Fruit fly (Drosophila melanogaster) whole organism, embryonic: ENCODE results near the gene CG33514.
A peak's percentile ranks its signal among the peaks of the same experiment; 100 is the strongest.

ENCODE experiments used
- Antp ChIP-seq: fragments of 200-800 bp; sonication (Bioruptor generic); optimal IDR thresholded peaks from 3 replicates; lab custom pipeline; 2016; ENCODE audit warnings: missing biosample characterization, missing genetic modification characterization
- B-H2 ChIP-seq: fragments of 200-800 bp; sonication (Bioruptor generic); optimal IDR thresholded peaks from 2 replicates; lab custom pipeline; 2018; ENCODE audit warnings: missing biosample characterization, mild to moderate bottlenecking, missing genetic modification characterization
- C15 ChIP-seq: fragments of 200-800 bp; sonication (Bioruptor generic); IDR thresholded peaks from 3 replicates; pipeline ENCODE4 v1.3.6; 2022; ENCODE audit warnings: missing biosample characterization, missing genetic modification characterization
- CG10366 ChIP-seq: fragments of 200-800 bp; sonication (Bioruptor generic); IDR thresholded peaks from 2 replicates; pipeline ENCODE4 v1.3.6; 2022; ENCODE audit warnings: missing biosample characterization, missing genetic modification characterization
- CG10959 ChIP-seq: fragments of 200-800 bp; sonication (Bioruptor generic); IDR thresholded peaks from 2 replicates; pipeline ENCODE4 v1.3.6; 2022; ENCODE audit warnings: missing biosample characterization, missing genetic modification characterization
- CG11085 ChIP-seq: fragments of 200-800 bp; sonication (Bioruptor generic); IDR thresholded peaks from 2 replicates; pipeline ENCODE4 v1.3.6; 2022; ENCODE audit warnings: missing biosample characterization, missing genetic modification characterization
- CG11456 ChIP-seq: fragments of 200-800 bp; sonication (Bioruptor generic); IDR thresholded peaks from 3 replicates; pipeline ENCODE4 v1.3.6; 2022; ENCODE audit warnings: missing biosample characterization, missing genetic modification characterization
- CG12236 ChIP-seq: fragments of 200-800 bp; sonication (Bioruptor generic); optimal IDR thresholded peaks from 2 replicates; lab custom pipeline; 2016; ENCODE audit warnings: missing biosample characterization, missing genetic modification characterization
- CG14667 ChIP-seq: fragments of 200-800 bp; sonication (Bioruptor generic); IDR thresholded peaks from 2 replicates; pipeline ENCODE4 v1.3.6; 2022; ENCODE audit warnings: missing biosample characterization, missing genetic modification characterization
- CG1603 ChIP-seq: fragments of 200-800 bp; sonication (Bioruptor generic); optimal IDR thresholded peaks from 2 replicates; lab custom pipeline; 2019; ENCODE audit warnings: missing biosample characterization, mild to moderate bottlenecking, missing genetic modification characterization, moderate library complexity
- CG17385 ChIP-seq: fragments of 200-800 bp; sonication (Bioruptor generic); optimal IDR thresholded peaks from 3 replicates; lab custom pipeline; 2018; ENCODE audit warnings: missing biosample characterization, mild to moderate bottlenecking, missing genetic modification characterization
- CG30431 ChIP-seq: fragments of 200-800 bp; sonication (Bioruptor generic); optimal IDR thresholded peaks from 2 replicates; lab custom pipeline; 2017; ENCODE audit warnings: missing biosample characterization, missing genetic modification characterization
- CG31441 ChIP-seq: fragments of 200-800 bp; sonication (Bioruptor generic); IDR thresholded peaks from 2 replicates; pipeline ENCODE4 v1.3.6; 2022; ENCODE audit warnings: missing biosample characterization, missing genetic modification characterization
- CG32532 ChIP-seq: fragments of 200-800 bp; sonication (Bioruptor generic); IDR thresholded peaks from 2 replicates; pipeline ENCODE4 v1.3.6; 2022; ENCODE audit warnings: missing biosample characterization, missing genetic modification characterization
- CG34376 ChIP-seq: fragments of 200-800 bp; sonication (Bioruptor generic); optimal IDR thresholded peaks from 2 replicates; lab custom pipeline; 2018; ENCODE audit warnings: missing biosample characterization, mild to moderate bottlenecking, missing genetic modification characterization
- CG3847 ChIP-seq: fragments of 200-800 bp; sonication (Bioruptor generic); IDR thresholded peaks from 2 replicates; pipeline ENCODE4 v1.3.6; 2022; ENCODE audit warnings: missing biosample characterization, missing genetic modification characterization
- CG4404 ChIP-seq: fragments of 200-800 bp; sonication (Bioruptor generic); IDR thresholded peaks from 2 replicates; pipeline ENCODE4 v1.3.6; 2022; ENCODE audit warnings: missing biosample characterization, missing genetic modification characterization
- CG4424 ChIP-seq: fragments of 200-800 bp; sonication (Bioruptor generic); optimal IDR thresholded peaks from 3 replicates; lab custom pipeline; 2016; ENCODE audit warnings: missing biosample characterization, missing genetic modification characterization
- CG8290 ChIP-seq, 3 experiments: fragments of 200-800 bp; sonication (Bioruptor generic); optimal IDR thresholded peaks; 2 replicates each; lab custom pipeline; 2016 to 2019; ENCODE audit warnings: missing biosample characterization in 3 of 3, missing genetic modification characterization in 3 of 3, mild to moderate bottlenecking in 2 of 3, moderate library complexity in 1 of 3
- CG9727 ChIP-seq: fragments of 200-800 bp; sonication (Bioruptor generic); optimal IDR thresholded peaks from 3 replicates; lab custom pipeline; 2017; ENCODE audit warnings: missing biosample characterization, mild to moderate bottlenecking, missing genetic modification characterization
- Dp ChIP-seq: fragments of 200-800 bp; sonication (Bioruptor generic); optimal IDR thresholded peaks from 2 replicates; lab custom pipeline; 2018; ENCODE audit warnings: missing biosample characterization, mild to moderate bottlenecking, missing genetic modification characterization, moderate library complexity
- E2f1 ChIP-seq: fragments of 200-800 bp; sonication (Bioruptor generic); IDR thresholded peaks from 2 replicates; pipeline ENCODE4 v1.3.6; 2022; ENCODE audit warnings: missing biosample characterization, missing genetic modification characterization
- Med ChIP-seq: fragments of 200-800 bp; sonication (Bioruptor generic); peaks from one replicate; lab custom pipeline; 2016; ENCODE audit warnings: missing biosample characterization, missing genetic modification characterization, mild to moderate bottlenecking, inconsistent platforms, moderate library complexity
- Myb ChIP-seq: fragments of 200-800 bp; sonication (Bioruptor generic); optimal IDR thresholded peaks from 2 replicates; lab custom pipeline; 2016; ENCODE audit warnings: missing biosample characterization, missing genetic modification characterization
- Optix ChIP-seq: fragments of 200-800 bp; sonication (Bioruptor generic); IDR thresholded peaks from 3 replicates; pipeline ENCODE4 v1.3.6; 2022; ENCODE audit warnings: missing biosample characterization, missing genetic modification characterization
- Xbp1 ChIP-seq: fragments of 200-800 bp; sonication (Bioruptor generic); optimal IDR thresholded peaks from 3 replicates; lab custom pipeline; 2016; ENCODE audit warnings: missing biosample characterization, mild to moderate bottlenecking, missing genetic modification characterization
- aop ChIP-seq: fragments of 200-800 bp; sonication (Bioruptor generic); IDR thresholded peaks from 2 replicates; pipeline ENCODE4 v1.3.6; 2022; ENCODE audit warnings: missing biosample characterization, missing genetic modification characterization
- cad ChIP-seq: fragments of >200 bp; optimal IDR thresholded peaks from 2 replicates; lab custom pipeline; 2017; ENCODE audit warnings: missing biosample characterization, missing genetic modification characterization
- crc ChIP-seq: fragments of 200-800 bp; sonication (Bioruptor generic); optimal IDR thresholded peaks from 2 replicates; lab custom pipeline; 2016; ENCODE audit warnings: missing biosample characterization, missing genetic modification characterization
- cwo ChIP-seq: fragments of 200-800 bp; sonication (Bioruptor generic); optimal IDR thresholded peaks from 3 replicates; lab custom pipeline; 2017; ENCODE audit warnings: missing biosample characterization, missing genetic modification characterization, mild to moderate bottlenecking, moderate library complexity, missing genetic modification reagents
- hbn ChIP-seq: fragments of 200-800 bp; sonication (Bioruptor generic); IDR thresholded peaks from 2 replicates; pipeline ENCODE4 v1.3.6; 2022; ENCODE audit warnings: missing biosample characterization, missing genetic modification characterization; ENCODE audit not compliant: partially characterized antibody
- insv ChIP-seq, 2 experiments: fragments of 200-800 bp; sonication (Bioruptor generic); optimal IDR thresholded peaks; 3 replicates each; lab custom pipeline; 2016 to 2018; ENCODE audit warnings: missing biosample characterization in 2 of 2, missing genetic modification characterization in 2 of 2
- jing ChIP-seq: fragments of 200-800 bp; sonication (Bioruptor generic); optimal IDR thresholded peaks from 2 replicates; lab custom pipeline; 2018; ENCODE audit warnings: missing biosample characterization, mild to moderate bottlenecking, missing genetic modification characterization
- kah ChIP-seq: fragments of 200-800 bp; sonication (Bioruptor generic); optimal IDR thresholded peaks from 2 replicates; lab custom pipeline; 2018; ENCODE audit warnings: missing biosample characterization, mild to moderate bottlenecking, missing genetic modification characterization
- lab ChIP-seq: fragments of 200-800 bp; sonication (Bioruptor generic); optimal IDR thresholded peaks from 3 replicates; lab custom pipeline; 2017; ENCODE audit warnings: missing biosample characterization, missing genetic modification characterization, mild to moderate bottlenecking, moderate library complexity, missing genetic modification reagents
- lola ChIP-seq, 3 experiments: fragments of >200 bp in 2 of 3; fragments of 200-800 bp in 1 of 3; sonication (Bioruptor generic) in 1 of 3; optimal IDR thresholded peaks; 2 replicates each; lab custom pipeline; 2017 to 2019; ENCODE audit warnings: missing biosample characterization in 3 of 3, missing genetic modification characterization in 3 of 3, mild to moderate bottlenecking in 1 of 3, moderate library complexity in 1 of 3
- mirr ChIP-seq: fragments of 200-800 bp; sonication (Bioruptor generic); optimal IDR thresholded peaks from 3 replicates; lab custom pipeline; 2018; ENCODE audit warnings: missing biosample characterization, mild to moderate bottlenecking, missing genetic modification characterization
- pan ChIP-seq, 4 experiments: fragments of >200 bp in 3 of 4; fragments of 200-800 bp in 1 of 4; sonication (Bioruptor generic) in 1 of 4; optimal IDR thresholded peaks in 3 of 4; IDR thresholded peaks in 1 of 4; 2 replicates each; pipeline versions ENCODE4 v1.3.6 to Lab custom; 2017 to 2022; ENCODE audit warnings: missing biosample characterization in 2 of 4, missing genetic modification characterization in 2 of 4, mixed read lengths in 1 of 4
- phol ChIP-seq: fragments of 200-800 bp; sonication (Bioruptor generic); optimal IDR thresholded peaks from 3 replicates; lab custom pipeline; 2018; ENCODE audit warnings: missing biosample characterization, mild to moderate bottlenecking, missing genetic modification characterization, moderate library complexity
- repo ChIP-seq: fragments of 200-800 bp; sonication (Bioruptor generic); optimal IDR thresholded peaks from 2 replicates; lab custom pipeline; 2016; ENCODE audit warnings: missing biosample characterization, missing genetic modification characterization
- schlank ChIP-seq: fragments of 200-800 bp; sonication (Bioruptor generic); optimal IDR thresholded peaks from 2 replicates; lab custom pipeline; 2018; ENCODE audit warnings: missing biosample characterization, mild to moderate bottlenecking, missing genetic modification characterization
- sima ChIP-seq: fragments of 200-800 bp; sonication (Bioruptor generic); optimal IDR thresholded peaks from 2 replicates; lab custom pipeline; 2016; ENCODE audit warnings: missing biosample characterization, missing genetic modification characterization
- sna ChIP-seq: fragments of 200-800 bp; sonication (Bioruptor generic); IDR thresholded peaks from 2 replicates; pipeline ENCODE4 v1.3.6; 2022; ENCODE audit warnings: missing biosample characterization, missing genetic modification characterization; ENCODE audit not compliant: partially characterized antibody
- sqz ChIP-seq: fragments of 200-800 bp; sonication (Bioruptor generic); optimal IDR thresholded peaks from 3 replicates; lab custom pipeline; 2018; ENCODE audit warnings: missing biosample characterization, mild to moderate bottlenecking, missing genetic modification characterization
- unpg ChIP-seq: fragments of 200-800 bp; sonication (Bioruptor generic); optimal IDR thresholded peaks from 3 replicates; lab custom pipeline; 2018; ENCODE audit warnings: missing biosample characterization, mild to moderate bottlenecking, missing genetic modification characterization, moderate library complexity
- usp ChIP-seq: fragments of >200 bp; optimal IDR thresholded peaks from 2 replicates; lab custom pipeline; 2017; ENCODE audit warnings: missing biosample characterization, missing genetic modification characterization
- wdn ChIP-seq: fragments of 200-800 bp; sonication (Bioruptor generic); IDR thresholded peaks from 2 replicates; pipeline ENCODE4 v1.3.6; 2022; ENCODE audit warnings: missing biosample characterization, missing genetic modification characterization
- yki ChIP-seq: fragments of >200 bp; optimal IDR thresholded peaks from 3 replicates; lab custom pipeline; 2018
- zfh1 ChIP-seq: fragments of 200-800 bp; sonication (Bioruptor generic); IDR thresholded peaks from 3 replicates; pipeline ENCODE4 v1.3.6; 2022; ENCODE audit warnings: missing biosample characterization, missing genetic modification characterization

CG33514 gene

DNA sequence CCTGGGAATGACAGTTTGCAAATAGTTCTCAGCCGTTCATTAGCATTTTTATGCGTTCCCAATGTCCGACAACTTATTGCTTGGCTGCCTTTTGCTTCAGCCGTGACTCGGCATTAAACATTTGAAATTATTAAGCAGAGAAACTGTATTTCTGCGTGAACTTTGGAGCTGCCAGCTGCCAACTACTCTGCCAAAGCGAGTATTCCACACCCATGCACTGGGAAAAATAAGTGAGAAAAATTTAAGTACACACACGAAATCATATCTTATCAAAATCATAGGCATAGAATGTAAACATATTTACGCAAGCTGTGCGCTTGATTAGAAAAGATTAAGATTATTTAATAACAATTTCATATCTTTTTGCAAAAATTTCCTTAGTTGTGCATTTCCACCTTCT, 47.7 kb downstream of the CG33514 start (continued):
- no peak for TF ChIP-seq CG12236 (GFP tag; lab: Kevin White, UChicago)
- peak; percentile 61; the same call in 2 of the 3 replicates for TF ChIP-seq Optix (GFP tag; lab: Robert Waterston, UW)
- TF ChIP-seq B-H2 (GFP tag; lab: Kevin White, UChicago) = peak; percentile 3
- 0 out of 3 replicates have a peak, but pooled peaks have one; percentile 39 for TF ChIP-seq C15 (GFP tag; lab: Robert Waterston, UW)
- no peak for TF ChIP-seq pan (optimal IDR thresholded peaks at IDR 0.05; lab: Kevin White, UChicago)
- peak in 1 of 2 experiments; percentile 84 for TF ChIP-seq pan (GFP tag; optimal IDR thresholded peaks at IDR 0.05 in 1 of 2, IDR thresholded peaks at IDR 0.05 in 1 of 2)
- TF ChIP-seq CG9727 (GFP tag; lab: Kevin White, UChicago) = peak; percentile 27
- peak; percentile 24 for TF ChIP-seq jing (GFP tag; lab: Kevin White, UChicago)
- TF ChIP-seq Antp (GFP tag; lab: Kevin White, UChicago) = peak; percentile 22
- peak; percentile 26 for TF ChIP-seq sima (GFP tag; lab: Kevin White, UChicago)
- no peak for TF ChIP-seq cad
- no peak for TF ChIP-seq CG8290 (GFP tag; optimal IDR thresholded peaks at IDR 0.05; lab: Kevin White, UChicago)
- TF ChIP-seq CG8290 (tag; optimal IDR thresholded peaks at IDR 0.05; lab: Kevin White, UChicago) = peak in 1 of 2 experiments; percentile 63
- no peak for TF ChIP-seq yki
- 0 out of 3 replicates have a peak, but pooled peaks have one; percentile 26 for TF ChIP-seq zfh1
- TF ChIP-seq CG10959 (GFP tag; lab: Robert Waterston, UW) = no peak
- no peak for TF ChIP-seq repo (GFP tag; lab: Kevin White, UChicago)
- no peak for TF ChIP-seq CG14667 (GFP tag; lab: Robert Waterston, UW)
- peak; percentile 62 for TF ChIP-seq mirr (GFP tag; lab: Kevin White, UChicago)
- TF ChIP-seq CG1603 = peak; percentile 38
- peak; percentile 39 for TF ChIP-seq CG17385 (GFP tag; lab: Kevin White, UChicago)
- TF ChIP-seq wdn (GFP tag; lab: Robert Waterston, UW) = peak; percentile 59
- TF ChIP-seq aop (GFP tag; lab: Robert Waterston, UW) = no peak
- peak; percentile 5 for TF ChIP-seq crc
- peak; percentile 62; the same call in 1 of the 2 replicates for TF ChIP-seq CG10366 (GFP tag; lab: Robert Waterston, UW)
- peak; percentile 75 for TF ChIP-seq CG11456 (GFP tag; lab: Robert Waterston, UW)
- peak; percentile 29 for TF ChIP-seq CG30431 (GFP tag; lab: Kevin White, UChicago)
- TF ChIP-seq unpg (GFP tag; lab: Kevin White, UChicago) = peak; percentile 49
- TF ChIP-seq Dp = no peak
- no peak for TF ChIP-seq hbn
- TF ChIP-seq CG31441 (GFP tag; lab: Robert Waterston, UW) = no peak
- TF ChIP-seq schlank (tag; lab: Kevin White, UChicago) = peak; percentile 21
- no peak for TF ChIP-seq insv (GFP tag; optimal IDR thresholded peaks at IDR 0.05; lab: Kevin White, UChicago)
- peak; percentile 71 for TF ChIP-seq CG32532 (GFP tag; lab: Robert Waterston, UW)
- TF ChIP-seq cwo = no peak
- TF ChIP-seq, all 482 proteins: peak for 202

DNA sequence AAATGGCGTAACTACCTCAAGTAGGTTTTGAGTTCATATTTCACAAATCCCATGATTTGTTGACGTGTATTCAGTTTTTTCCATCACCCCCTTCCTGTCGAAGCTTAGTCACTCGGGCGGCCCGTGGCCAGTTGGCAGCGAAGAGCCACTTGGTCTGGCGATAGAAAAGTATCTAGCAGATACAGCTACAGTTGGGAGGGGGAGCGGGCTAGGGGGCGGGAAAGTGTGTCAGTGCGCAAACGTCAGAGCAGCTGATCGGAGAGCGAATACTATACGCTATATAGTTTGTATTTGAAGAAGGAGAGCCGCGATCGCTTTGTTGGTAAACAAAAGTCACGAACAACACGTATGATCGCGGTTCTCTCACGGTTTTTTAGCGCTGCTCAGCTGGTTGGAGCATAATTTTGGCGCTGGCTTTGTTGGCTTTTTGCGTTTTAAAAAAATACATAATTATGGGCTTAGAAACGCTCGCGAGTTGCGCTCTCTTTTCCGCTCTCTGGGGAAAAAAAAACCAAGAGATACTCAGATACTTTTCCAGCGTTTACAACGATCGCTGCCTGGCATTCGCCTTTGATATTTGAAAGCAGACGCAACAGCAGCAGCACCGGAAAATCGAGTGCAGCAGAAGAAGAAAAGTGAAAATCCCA, 48.7 kb downstream of the CG33514 start:
- TF ChIP-seq lola (GFP tag; optimal IDR thresholded peaks at IDR 0.05; lab: Kevin White, UChicago) (no peak), lab (GFP tag; lab: Kevin White, UChicago) (peak; percentile 63), Myb (GFP tag; lab: Kevin White, UChicago) (no peak), cwo (peak; percentile 89), Xbp1 (GFP tag; lab: Kevin White, UChicago) (peak; percentile 35), CG3847 (peak; percentile 36; the same call in 1 of the 2 replicates), kah (GFP tag; lab: Kevin White, UChicago) (no peak), usp (GFP tag; lab: Kevin White, UChicago) (no peak), phol (tag; lab: Kevin White, UChicago) (no peak), CG4424 (GFP tag; lab: Kevin White, UChicago) (no peak), CG4404 (GFP tag; lab: Robert Waterston, UW) (no peak), CG11085 (no peak), sna (GFP tag; lab: Robert Waterston, UW) (peak; percentile 55; the same call in 1 of the 2 replicates), CG34376 (GFP tag; lab: Kevin White, UChicago) (peak; percentile 91), Med (GFP tag; lab: Kevin White, UChicago) (peak; percentile 95), CG12236 (GFP tag; lab: Kevin White, UChicago) (no peak), E2f1 (GFP tag; lab: Robert Waterston, UW) (0 out of 2 replicates have a peak, but pooled peaks have one; percentile 31), zfh1 (0 out of 3 replicates have a peak, but pooled peaks have one; percentile 11), sqz (GFP tag; lab: Kevin White, UChicago) (peak; percentile 35)
